Comparison of ENCODE assay signal across 2 fruit fly cellular contexts in genomic region chr2L:6656264-6656676, dm6.
TF ChIP-seq lines count a peak whose summit lies in the region.

TSS of gene CG31633 (minus strand) at chr2L:6656321.

- no peak for TF ChIP-seq CTCF in whole organism, embryonic (GFP tag; optimal IDR thresholded peaks at IDR 0.05; lab: Kevin White, UChicago)

TF ChIP-seq in whole organism, embryonic, 481 proteins besides CTCF, POLR2A, EP300 and RAD21 (continues in another document):
- TF ChIP-seq sd (tag; optimal IDR thresholded peaks at IDR 0.05; lab: Kevin White, UChicago) = peak; percentile 89
- peak; percentile 72; the same call in 2 of the 3 replicates for TF ChIP-seq CG6791 (GFP tag; IDR thresholded peaks at IDR 0.05; lab: Robert Waterston, UW; ENCODE audit: partially characterized antibody)
- peak; percentile 54; the same call in 1 of the 2 replicates for TF ChIP-seq MBD-R2 (GFP tag; IDR thresholded peaks at IDR 0.05; lab: Robert Waterston, UW)
- TF ChIP-seq sna (GFP tag; IDR thresholded peaks at IDR 0.05; lab: Robert Waterston, UW; ENCODE audit: partially characterized antibody) = peak; percentile 78; the same call in 1 of the 2 replicates
- peak; percentile 10 for TF ChIP-seq pzg (GFP tag; optimal IDR thresholded peaks at IDR 0.05; lab: Kevin White, UChicago)
- TF ChIP-seq Med (GFP tag; lab: Kevin White, UChicago) = peak; percentile 55
- peak; percentile 95 for TF ChIP-seq tna (GFP tag; IDR thresholded peaks at IDR 0.05; lab: Robert Waterston, UW; ENCODE audit: partially characterized antibody)
- TF ChIP-seq hbn (GFP tag; IDR thresholded peaks at IDR 0.05; lab: Robert Waterston, UW; ENCODE audit: partially characterized antibody) = peak; percentile 56; the same call in 1 of the 2 replicates
- TF ChIP-seq unc-4 (GFP tag; IDR thresholded peaks at IDR 0.05; lab: Robert Waterston, UW; ENCODE audit: partially characterized antibody) = peak; percentile 50
- peak in 1 of 2 experiments; percentile 79 for TF ChIP-seq crp (GFP tag; optimal IDR thresholded peaks at IDR 0.05; lab: Kevin White, UChicago)
- peak; percentile 80; the same call in 1 of the 4 replicates for TF ChIP-seq chinmo (GFP tag; IDR thresholded peaks at IDR 0.05; lab: Robert Waterston, UW; ENCODE audit: partially characterized antibody)
- TF ChIP-seq lab (GFP tag; optimal IDR thresholded peaks at IDR 0.05; lab: Kevin White, UChicago) = no peak
- TF ChIP-seq CG7963 (GFP tag; IDR thresholded peaks at IDR 0.05; lab: Robert Waterston, UW; ENCODE audit: partially characterized antibody) = peak; percentile 82
- TF ChIP-seq vnd (GFP tag; IDR thresholded peaks at IDR 0.05; lab: Robert Waterston, UW; ENCODE audit: partially characterized antibody) = peak; percentile 77
- 0 out of 3 replicates have a peak, but pooled peaks have one; percentile 15 for TF ChIP-seq row (GFP tag; IDR thresholded peaks at IDR 0.05; lab: Robert Waterston, UW)
- TF ChIP-seq ato (GFP tag; IDR thresholded peaks at IDR 0.05; lab: Robert Waterston, UW; ENCODE audit: partially characterized antibody) = peak; percentile 89
- no peak for TF ChIP-seq CG8089 (GFP tag; optimal IDR thresholded peaks at IDR 0.05; lab: Kevin White, UChicago)
- TF ChIP-seq CG14860 (GFP tag; IDR thresholded peaks at IDR 0.05; lab: Robert Waterston, UW; ENCODE audit: partially characterized antibody) = peak; percentile 85
- no peak for TF ChIP-seq pros (GFP tag; optimal IDR thresholded peaks at IDR 0.05; lab: Kevin White, UChicago)
- TF ChIP-seq gro (GFP tag; optimal IDR thresholded peaks at IDR 0.05; lab: Kevin White, UChicago) = no peak
- peak; percentile 70 for TF ChIP-seq CG16813 (GFP tag; IDR thresholded peaks at IDR 0.05; lab: Robert Waterston, UW; ENCODE audit: partially characterized antibody)
- no peak for TF ChIP-seq CG1233 (GFP tag; optimal IDR thresholded peaks at IDR 0.05; lab: Kevin White, UChicago)
- peak; percentile 60; the same call in 1 of the 3 replicates for TF ChIP-seq Doc3 (GFP tag; IDR thresholded peaks at IDR 0.05; lab: Robert Waterston, UW; ENCODE audit: partially characterized antibody)
- peak; percentile 70 for TF ChIP-seq bbx (GFP tag; IDR thresholded peaks at IDR 0.05; lab: Robert Waterston, UW; ENCODE audit: partially characterized antibody)
- peak; percentile 94 for TF ChIP-seq HLH4C (GFP tag; IDR thresholded peaks at IDR 0.05; lab: Robert Waterston, UW; ENCODE audit: partially characterized antibody)
- no peak for TF ChIP-seq Gug (GFP tag; IDR thresholded peaks at IDR 0.05; lab: Robert Waterston, UW)
- peak; percentile 85 for TF ChIP-seq hb (GFP tag; IDR thresholded peaks at IDR 0.05; lab: Robert Waterston, UW; ENCODE audit: partially characterized antibody)
- TF ChIP-seq CG2116 (GFP tag; optimal IDR thresholded peaks at IDR 0.05; lab: Kevin White, UChicago) = no peak
- TF ChIP-seq stwl (tag; optimal IDR thresholded peaks at IDR 0.05; lab: Kevin White, UChicago) = no peak
- TF ChIP-seq zen2 (GFP tag; IDR thresholded peaks at IDR 0.05; lab: Robert Waterston, UW; ENCODE audit: partially characterized antibody) = peak; percentile 53; the same call in 2 of the 3 replicates
- peak; percentile 77 for TF ChIP-seq D19B (GFP tag; optimal IDR thresholded peaks at IDR 0.05; lab: Kevin White, UChicago)
- TF ChIP-seq inv (GFP tag; IDR thresholded peaks at IDR 0.05; lab: Robert Waterston, UW; ENCODE audit: partially characterized antibody) = peak; percentile 40; the same call in 1 of the 2 replicates
- peak; percentile 91 for TF ChIP-seq nerfin-2 (GFP tag; IDR thresholded peaks at IDR 0.05; lab: Robert Waterston, UW; ENCODE audit: partially characterized antibody)
- peak in 1 of 2 experiments; percentile 48 for TF ChIP-seq Pdp1 (GFP tag; optimal IDR thresholded peaks at IDR 0.05; lab: Kevin White, UChicago)
- TF ChIP-seq pfk (GFP tag; optimal IDR thresholded peaks at IDR 0.05; lab: Kevin White, UChicago) = peak; percentile 96
- TF ChIP-seq Dll (GFP tag; IDR thresholded peaks at IDR 0.05; lab: Robert Waterston, UW; ENCODE audit: partially characterized antibody) = peak; percentile 71
- peak; percentile 91 for TF ChIP-seq CG34224 (GFP tag; IDR thresholded peaks at IDR 0.05; lab: Robert Waterston, UW; ENCODE audit: partially characterized antibody)
- TF ChIP-seq NfI (GFP tag; optimal IDR thresholded peaks at IDR 0.05; lab: Kevin White, UChicago) = no peak

TF ChIP-seq in whole organism, prepupa, 60 proteins besides CTCF, POLR2A, EP300 and RAD21:
- TF ChIP-seq achi (GFP tag; optimal IDR thresholded peaks at IDR 0.05; lab: Kevin White, UChicago) (peak; percentile 92), OdsH (GFP tag; optimal IDR thresholded peaks at IDR 0.05; lab: Kevin White, UChicago) (no peak)
